Worm (Caenorhabditis elegans) whole organism, L2 larva: ENCODE data around the gene ZK688.7.

Experiments used
- C34F6.9 ChIP-seq: fragments of 150-350 bp; optimal IDR thresholded peaks from 2 replicates; lab custom pipeline; 2014; ENCODE audit warnings: missing biosample characterization, missing genetic modification characterization
- F13H6.1 ChIP-seq: sonication (generic microtip); optimal IDR thresholded peaks from 2 replicates; lab custom pipeline; 2016; ENCODE audit warnings: missing genetic modification characterization, missing compliant biosample characterization
- ZK546.5 ChIP-seq: sonication (generic microtip); optimal IDR thresholded peaks from 2 replicates; lab custom pipeline; 2017; ENCODE audit warnings: missing biosample characterization, missing genetic modification characterization
- alr-1 ChIP-seq: fragments of 150-350 bp; optimal IDR thresholded peaks from 2 replicates; lab custom pipeline; 2014; ENCODE audit warnings: missing biosample characterization, missing genetic modification characterization
- aly-2 ChIP-seq: fragments of 150-350 bp; optimal IDR thresholded peaks from 2 replicates; lab custom pipeline; 2014; ENCODE audit warnings: missing biosample characterization, missing genetic modification characterization
- ama-1 ChIP-seq: fragments of 150-350 bp; optimal IDR thresholded peaks from 2 replicates; lab custom pipeline; 2018; ENCODE audit warnings: inconsistent platforms
- blmp-1 ChIP-seq: sonication (generic microtip); optimal IDR thresholded peaks from 2 replicates; lab custom pipeline; 2017; ENCODE audit warnings: missing genetic modification characterization, mild to moderate bottlenecking, missing compliant biosample characterization, antibody characterized with exemption, moderate library complexity; ENCODE audit not compliant: insufficient read depth
- ceh-16 ChIP-seq: fragments of 150-350 bp; optimal IDR thresholded peaks from 2 replicates; lab custom pipeline; 2014; ENCODE audit warnings: missing biosample characterization, missing genetic modification characterization
- ceh-82 ChIP-seq: fragments of 150-350 bp; optimal IDR thresholded peaks from 2 replicates; lab custom pipeline; 2014; ENCODE audit warnings: missing biosample characterization, missing genetic modification characterization
- dmd-4 ChIP-seq: sonication (generic microtip); optimal IDR thresholded peaks from 2 replicates; lab custom pipeline; 2017; ENCODE audit warnings: missing biosample characterization, missing genetic modification characterization
- egl-27 ChIP-seq: sonication (generic microtip); optimal IDR thresholded peaks from 3 replicates; lab custom pipeline; 2017; ENCODE audit warnings: missing biosample characterization, missing genetic modification reagents, missing genetic modification characterization
- fos-1 ChIP-seq: fragments of 150-350 bp; optimal IDR thresholded peaks from 2 replicates; lab custom pipeline; 2014; ENCODE audit warnings: missing biosample characterization, missing genetic modification characterization
- gmeb-1 ChIP-seq: fragments of 150-350 bp; optimal IDR thresholded peaks from 2 replicates; lab custom pipeline; 2014; ENCODE audit warnings: missing biosample characterization, missing genetic modification characterization
- lin-39 ChIP-seq: fragments of 150-350 bp; optimal IDR thresholded peaks from 2 replicates; lab custom pipeline; 2014; ENCODE audit warnings: missing biosample characterization, missing genetic modification reagents, missing genetic modification characterization
- lsy-2 ChIP-seq, 2 experiments: fragments of 150-350 bp in 1 of 2; sonication (generic microtip) in 1 of 2; optimal IDR thresholded peaks; 2 replicates each; lab custom pipeline; 2014 to 2017; ENCODE audit warnings: missing biosample characterization in 2 of 2, missing genetic modification characterization in 2 of 2
- mab-5 ChIP-seq: fragments of 150-350 bp; optimal IDR thresholded peaks from 2 replicates; lab custom pipeline; 2014; ENCODE audit warnings: missing biosample characterization, missing genetic modification characterization
- mdl-1 ChIP-seq, 2 experiments: fragments of 150-350 bp in 1 of 2; sonication (generic microtip) in 1 of 2; optimal IDR thresholded peaks; 2 replicates each; lab custom pipeline; 2017; ENCODE audit warnings: missing biosample characterization in 2 of 2, missing genetic modification characterization in 2 of 2
- nhr-10 ChIP-seq: sonication (generic microtip); optimal IDR thresholded peaks from 2 replicates; lab custom pipeline; 2017; ENCODE audit warnings: missing biosample characterization, missing genetic modification characterization
- nhr-11 ChIP-seq: fragments of 150-350 bp; optimal IDR thresholded peaks from 2 replicates; lab custom pipeline; 2014; ENCODE audit warnings: missing biosample characterization, missing genetic modification characterization
- nhr-129 ChIP-seq: fragments of 150-350 bp; optimal IDR thresholded peaks from 2 replicates; lab custom pipeline; 2014; ENCODE audit warnings: missing biosample characterization, missing genetic modification characterization
- nhr-21 ChIP-seq: fragments of 150-350 bp; optimal IDR thresholded peaks from 2 replicates; lab custom pipeline; 2014; ENCODE audit warnings: missing biosample characterization, missing genetic modification characterization
- nhr-237 ChIP-seq: fragments of 150-350 bp; optimal IDR thresholded peaks from 2 replicates; lab custom pipeline; 2014; ENCODE audit warnings: missing biosample characterization, missing genetic modification characterization
- nhr-25 ChIP-seq: fragments of 150-350 bp; sonication (generic microtip); optimal IDR thresholded peaks from 3 replicates; lab custom pipeline; 2014; ENCODE audit warnings: missing biosample characterization, missing genetic modification characterization
- nhr-77 ChIP-seq: fragments of 150-350 bp; optimal IDR thresholded peaks from 2 replicates; lab custom pipeline; 2014; ENCODE audit warnings: missing biosample characterization, missing genetic modification characterization
- sem-4 ChIP-seq: fragments of 150-350 bp; optimal IDR thresholded peaks from 2 replicates; lab custom pipeline; 2014; ENCODE audit warnings: missing biosample characterization, missing genetic modification reagents, missing genetic modification characterization
- skn-1 ChIP-seq: sonication (generic microtip); optimal IDR thresholded peaks from 2 replicates; lab custom pipeline; 2017; ENCODE audit warnings: missing biosample characterization, missing genetic modification characterization
- sma-3 ChIP-seq: sonication (generic microtip); optimal IDR thresholded peaks from 2 replicates; lab custom pipeline; 2016; ENCODE audit warnings: missing genetic modification reagents, missing genetic modification characterization, missing compliant biosample characterization
- sma-9 ChIP-seq, 2 experiments: fragments of 150-350 bp in 1 of 2; sonication (generic microtip) in 1 of 2; optimal IDR thresholded peaks; 2 replicates each; lab custom pipeline; 2014 to 2016; ENCODE audit warnings: missing genetic modification characterization in 2 of 2, mild to moderate bottlenecking in 1 of 2, missing biosample characterization in 1 of 2, missing compliant biosample characterization in 1 of 2, missing genetic modification reagents in 1 of 2, moderate library complexity in 1 of 2
- snpc-4 ChIP-seq: fragments of 150-350 bp; optimal IDR thresholded peaks from 2 replicates; lab custom pipeline; 2014; ENCODE audit warnings: missing biosample characterization, missing genetic modification characterization
- unc-39 ChIP-seq: fragments of 150-350 bp; optimal IDR thresholded peaks from 2 replicates; lab custom pipeline; 2014; ENCODE audit warnings: missing biosample characterization, missing genetic modification characterization
- unc-55 ChIP-seq: fragments of 150-350 bp; sonication (generic microtip); optimal IDR thresholded peaks from 3 replicates; lab custom pipeline; 2014; ENCODE audit warnings: missing biosample characterization, missing genetic modification reagents, missing genetic modification characterization
- zag-1 ChIP-seq: fragments of 150-350 bp; optimal IDR thresholded peaks from 2 replicates; lab custom pipeline; 2014; ENCODE audit warnings: missing biosample characterization, missing genetic modification characterization
- ztf-1 ChIP-seq: fragments of 200-800 bp; sonication (Bioruptor generic); conservative IDR thresholded peaks from 2 replicates; pipeline ENCODE4 v1.3.6; 2022; ENCODE audit warnings: missing genetic modification characterization, missing compliant biosample characterization
- ztf-11 ChIP-seq: sonication (generic microtip); optimal IDR thresholded peaks from 2 replicates; lab custom pipeline; 2017; ENCODE audit warnings: missing biosample characterization, missing genetic modification characterization

ZK688.7 gene

ce11 chrIII:7891573-7892306 lies 19.7 kb downstream of the ZK688.7 start, which contains the start of the genes ZK688.5 and fahd-1 (continued):
- TF ChIP-seq ztf-1 (GFP tag; lab: Robert Waterston, UW) (no peak), lin-39 (tag; lab: Kevin White, UChicago) (no peak), ceh-16 (tag; lab: Kevin White, UChicago) (no peak), blmp-1 (tag; lab: Kevin White, UChicago) (peak; percentile 87), snpc-4 (tag; lab: Kevin White, UChicago) (peak; percentile 47), nhr-129 (tag; lab: Kevin White, UChicago) (peak; percentile 82), dmd-4 (no peak), sma-9 (GFP tag; optimal IDR thresholded peaks at IDR 0.05; lab: Kevin White, UChicago) (peak; percentile 84), sma-9 (tag; optimal IDR thresholded peaks at IDR 0.05; lab: Kevin White, UChicago) (no peak), ceh-82 (tag; lab: Kevin White, UChicago) (no peak), nhr-77 (tag; lab: Kevin White, UChicago) (no peak), nhr-10 (no peak), alr-1 (tag; lab: Kevin White, UChicago) (no peak), egl-27 (tag; lab: Kevin White, UChicago) (peak; percentile 37), ztf-11 (tag; lab: Kevin White, UChicago) (no peak), zag-1 (tag; lab: Kevin White, UChicago) (peak; percentile 16), nhr-21 (tag; lab: Kevin White, UChicago) (peak; percentile 77), aly-2 (tag; lab: Kevin White, UChicago) (no peak), nhr-11 (no peak)

ce11 chrIII:7889036-7889435 lies 22.4 kb downstream of the ZK688.7 start:
- TF ChIP-seq ztf-1 (GFP tag; lab: Robert Waterston, UW) (no peak), dmd-4 (no peak), fos-1 (no peak), skn-1 (no peak), nhr-10 (no peak), unc-55 (no peak), nhr-25 (tag; lab: Kevin White, UChicago) (no peak), sma-3 (no peak), ceh-16 (tag; lab: Kevin White, UChicago) (no peak), zag-1 (tag; lab: Kevin White, UChicago) (no peak), unc-39 (no peak)

ce11 chrIII:7884863-7885262 lies 26.6 kb downstream of the ZK688.7 start, which contains the start of gene ZK688.11:
ZK688.11 (minus strand) TSS chrIII:7884963.
- TF ChIP-seq ceh-16 (tag; lab: Kevin White, UChicago) (no peak), nhr-77 (tag; lab: Kevin White, UChicago) (no peak), fos-1 (no peak), mdl-1 (tag; optimal IDR thresholded peaks at IDR 0.05; lab: Kevin White, UChicago) (no peak), skn-1 (no peak), ama-1 (lab: Kevin White, UChicago) (no peak), mab-5 (no peak), nhr-237 (no peak), gmeb-1 (tag; lab: Kevin White, UChicago) (no peak), nhr-25 (tag; lab: Kevin White, UChicago) (no peak), sem-4 (tag; lab: Kevin White, UChicago) (no peak), alr-1 (tag; lab: Kevin White, UChicago) (no peak), aly-2 (tag; lab: Kevin White, UChicago) (no peak), zag-1 (tag; lab: Kevin White, UChicago) (no peak), nhr-11 (no peak)

ce11 chrIII:7882900-7883299 lies 28.5 kb downstream of the ZK688.7 start, which contains the start of gene ZK688.9:
ZK688.9 (minus strand) TSS chrIII:7883000.
- TF ChIP-seq ztf-11 (tag; lab: Kevin White, UChicago) (no peak), lsy-2 (tag; optimal IDR thresholded peaks at IDR 0.05; lab: Kevin White, UChicago) (no peak), zag-1 (tag; lab: Kevin White, UChicago) (no peak), fos-1 (no peak), nhr-129 (tag; lab: Kevin White, UChicago) (no peak)
- TF ChIP-seq, all 48 proteins: peak for 0

- TF ChIP-seq sma-9 (GFP tag; optimal IDR thresholded peaks at IDR 0.05; lab: Kevin White, UChicago), result peak; percentile 22
- TF ChIP-seq sma-9 (tag; optimal IDR thresholded peaks at IDR 0.05; lab: Kevin White, UChicago), result no peak
- TF ChIP-seq F13H6.1, result peak; percentile 46
- TF ChIP-seq C34F6.9 (tag; lab: Kevin White, UChicago), result peak; percentile 49
- TF ChIP-seq dmd-4, result no peak
- TF ChIP-seq ZK546.5 (tag; lab: Kevin White, UChicago), result no peak
- TF ChIP-seq lsy-2 (tag; optimal IDR thresholded peaks at IDR 0.05; lab: Kevin White, UChicago), result peak in 1 of 2 experiments; percentile 26
- peak; percentile 77 for TF ChIP-seq nhr-129 (tag; lab: Kevin White, UChicago)
These were observed 31.2 kb downstream of the ZK688.7 start for ce11 chrIII:7880132-7880715.
